Worm (Caenorhabditis elegans) whole organism, late embryonic: ENCODE measurements around the gene xbx-3.

Experiments used
- C38D4.7 ChIP-seq: fragments of 200-800 bp; sonication (Bioruptor generic); optimal IDR thresholded peaks from 2 replicates; lab custom pipeline; 2018; ENCODE audit warnings: mild to moderate bottlenecking, missing genetic modification characterization, moderate library complexity, missing compliant biosample characterization
- F13H6.1 ChIP-seq: sonication (generic microtip); optimal IDR thresholded peaks from 2 replicates; lab custom pipeline; 2016; ENCODE audit warnings: missing genetic modification characterization, missing compliant biosample characterization
- ama-1 ChIP-seq: fragments of 150-350 bp; optimal IDR thresholded peaks from 2 replicates; lab custom pipeline; 2014
- ceh-2 ChIP-seq: sonication (generic microtip); optimal IDR thresholded peaks from 2 replicates; lab custom pipeline; 2016; ENCODE audit warnings: missing genotype, missing genetic modification characterization, missing compliant biosample characterization
- ceh-45 ChIP-seq: fragments of 200-800 bp; sonication (Bioruptor generic); IDR thresholded peaks from 2 replicates; pipeline ENCODE4 v1.3.6; 2022; ENCODE audit warnings: missing genetic modification reagents, missing genetic modification characterization, missing compliant biosample characterization
- ceh-6 ChIP-seq: fragments of 200-800 bp; sonication (Bioruptor generic); optimal IDR thresholded peaks from 2 replicates; lab custom pipeline; 2018; ENCODE audit warnings: mild to moderate bottlenecking, missing genetic modification characterization, missing compliant biosample characterization
- elt-4 ChIP-seq: sonication (generic microtip); optimal IDR thresholded peaks from 2 replicates; lab custom pipeline; 2016; ENCODE audit warnings: missing genetic modification characterization, missing compliant biosample characterization
- fkh-10 ChIP-seq: fragments of 150-350 bp; optimal IDR thresholded peaks from 2 replicates; lab custom pipeline; 2014; ENCODE audit warnings: missing biosample characterization, missing genetic modification reagents, missing genetic modification characterization
- gmeb-2 ChIP-seq: sonication (generic microtip); optimal IDR thresholded peaks from 2 replicates; lab custom pipeline; 2016; ENCODE audit warnings: missing genetic modification characterization, inconsistent platforms, missing compliant biosample characterization
- hlh-8 ChIP-seq: sonication (generic microtip); optimal IDR thresholded peaks from 2 replicates; lab custom pipeline; 2016; ENCODE audit warnings: missing genotype, missing genetic modification characterization, missing compliant biosample characterization
- nfya-1 ChIP-seq: sonication (generic microtip); optimal IDR thresholded peaks from 2 replicates; lab custom pipeline; 2017; ENCODE audit warnings: missing genetic modification characterization, mild to moderate bottlenecking, missing compliant biosample characterization, antibody characterized with exemption, moderate library complexity
- odd-2 ChIP-seq: sonication (generic microtip); optimal IDR thresholded peaks from 2 replicates; lab custom pipeline; 2017; ENCODE audit warnings: antibody characterized with exemption, mild to moderate bottlenecking, missing genetic modification characterization, missing compliant biosample characterization
- pha-2 ChIP-seq: sonication (generic microtip); optimal IDR thresholded peaks from 2 replicates; lab custom pipeline; 2017; ENCODE audit warnings: mild to moderate bottlenecking, missing genetic modification characterization, missing compliant biosample characterization
- pha-4 ChIP-seq: fragments of 150-350 bp; optimal IDR thresholded peaks from 2 replicates; lab custom pipeline; 2018; ENCODE audit warnings: missing biosample characterization, missing genetic modification reagents, missing genetic modification characterization
- ref-2 ChIP-seq: sonication (generic microtip); optimal IDR thresholded peaks from 2 replicates; lab custom pipeline; 2016; ENCODE audit warnings: missing genetic modification characterization, missing compliant biosample characterization
- rnt-1 ChIP-seq: sonication (generic microtip); optimal IDR thresholded peaks from 2 replicates; lab custom pipeline; 2016; ENCODE audit warnings: missing genetic modification characterization, missing compliant biosample characterization
- sox-4 ChIP-seq: sonication (generic microtip); optimal IDR thresholded peaks from 2 replicates; lab custom pipeline; 2017; ENCODE audit warnings: mild to moderate bottlenecking, missing genetic modification characterization, inconsistent platforms, missing compliant biosample characterization
- syd-9 ChIP-seq: sonication (generic microtip); optimal IDR thresholded peaks from 2 replicates; lab custom pipeline; 2016; ENCODE audit warnings: mild to moderate bottlenecking, missing genetic modification characterization, moderate library complexity, missing compliant biosample characterization
- tbx-7 ChIP-seq: sonication (generic microtip); optimal IDR thresholded peaks from 2 replicates; lab custom pipeline; 2016; ENCODE audit warnings: missing genotype, missing genetic modification characterization, missing compliant biosample characterization
- ttx-3 ChIP-seq: sonication (generic microtip); optimal IDR thresholded peaks from 2 replicates; lab custom pipeline; 2016; ENCODE audit warnings: missing genetic modification reagents, missing genetic modification characterization, missing compliant biosample characterization
- unc-55 ChIP-seq: sonication (generic microtip); optimal IDR thresholded peaks from 2 replicates; lab custom pipeline; 2017; ENCODE audit warnings: missing biosample characterization, missing genetic modification reagents, missing genetic modification characterization
- unc-86 ChIP-seq: sonication (generic microtip); optimal IDR thresholded peaks from 2 replicates; lab custom pipeline; 2016; ENCODE audit warnings: missing genetic modification characterization, missing compliant biosample characterization
- zip-5 ChIP-seq: sonication (generic microtip); optimal IDR thresholded peaks from 2 replicates; lab custom pipeline; 2016; ENCODE audit warnings: missing genetic modification characterization, missing compliant biosample characterization
- ztf-16 ChIP-seq: sonication (generic microtip); optimal IDR thresholded peaks from 2 replicates; lab custom pipeline; 2017; ENCODE audit warnings: missing genetic modification characterization, missing compliant biosample characterization

The xbx-3 gene

DNA sequence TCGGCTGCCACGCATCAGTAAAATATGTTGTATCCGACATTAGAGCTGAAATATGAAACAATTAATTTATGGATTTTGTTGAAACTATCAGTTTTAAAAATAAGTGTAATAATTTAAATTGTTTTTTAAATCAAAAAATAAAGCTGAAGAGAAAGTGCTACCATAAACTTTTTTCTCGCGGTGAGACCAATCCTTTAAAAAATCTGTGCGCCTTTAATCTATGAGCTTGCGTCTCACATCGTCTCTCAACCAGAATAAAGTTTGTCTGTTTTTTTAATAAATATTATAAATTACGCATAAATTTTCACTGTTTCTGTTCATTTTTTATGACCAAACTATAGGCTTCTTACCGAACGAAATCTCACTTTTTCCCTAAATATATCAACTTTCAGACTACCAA lies 47.5 kb downstream of the xbx-3 start, which contains the start of gene T16H12.3:
TSS of gene T16H12.3 (minus strand) at position 51 of the 400 bp plus-strand sequence.
- TF ChIP-seq unc-55: no peak

DNA sequence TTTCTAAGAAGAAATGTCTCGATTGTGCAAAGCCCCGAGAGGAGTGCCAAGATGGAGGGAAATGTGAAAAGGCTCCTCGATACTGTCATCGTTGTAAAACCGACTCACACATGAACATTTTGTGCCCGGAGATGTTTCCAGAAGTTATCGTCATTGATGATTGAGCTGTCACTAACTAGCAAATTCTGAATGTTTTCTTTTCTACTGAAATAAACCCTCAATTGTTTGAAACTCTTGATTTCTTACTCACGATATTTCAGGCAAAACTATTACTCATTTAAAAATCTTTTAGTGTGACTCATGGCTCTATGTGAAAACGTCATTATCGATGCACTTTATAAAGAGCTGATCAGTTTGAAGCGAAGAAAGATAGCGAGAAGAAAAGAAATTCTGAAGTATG lies 49.4 kb downstream of the xbx-3 start, which contains the start of gene T16H12.13:
TSS of gene T16H12.13 (plus strand) at position 301 of the 400 bp plus-strand sequence.
- no peak for TF ChIP-seq unc-86
- TF ChIP-seq elt-4 (tag; lab: Kevin White, UChicago): no peak
- no peak for TF ChIP-seq odd-2
- no peak for TF ChIP-seq zip-5 (tag; lab: Kevin White, UChicago)
- no peak for TF ChIP-seq fkh-10 (GFP tag; lab: Kevin White, UChicago)
- TF ChIP-seq sox-4 (tag; lab: Kevin White, UChicago): no peak
- no peak for TF ChIP-seq tbx-7 (tag; lab: Kevin White, UChicago)
- TF ChIP-seq ama-1 (lab: Kevin White, UChicago): no peak
- TF ChIP-seq C38D4.7 (GFP tag; lab: Kevin White, UChicago): no peak

DNA sequence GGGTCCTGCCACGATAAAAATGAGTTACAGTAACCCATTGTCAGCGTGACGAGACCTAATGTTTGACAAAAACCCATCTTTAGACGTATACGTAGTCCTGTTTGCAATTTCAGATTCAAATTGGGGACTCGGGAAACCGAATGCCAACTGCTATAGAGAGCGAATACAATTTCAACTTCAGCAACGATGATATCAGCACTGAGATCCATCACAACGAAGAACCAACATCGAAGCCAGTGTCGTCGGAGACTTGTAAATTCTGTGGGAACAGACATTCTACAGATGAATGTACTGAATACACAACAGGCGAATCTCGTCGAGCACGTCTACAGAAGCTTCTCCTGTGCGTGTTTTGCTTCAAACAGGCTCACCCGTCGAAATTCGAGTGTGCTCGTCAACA lies 49.8 kb downstream of the xbx-3 start:
- TF ChIP-seq rnt-1 (tag; lab: Kevin White, UChicago) (no peak), hlh-8 (no peak), ama-1 (lab: Kevin White, UChicago) (no peak), pha-2 (tag; lab: Kevin White, UChicago) (no peak), ref-2 (no peak)

DNA sequence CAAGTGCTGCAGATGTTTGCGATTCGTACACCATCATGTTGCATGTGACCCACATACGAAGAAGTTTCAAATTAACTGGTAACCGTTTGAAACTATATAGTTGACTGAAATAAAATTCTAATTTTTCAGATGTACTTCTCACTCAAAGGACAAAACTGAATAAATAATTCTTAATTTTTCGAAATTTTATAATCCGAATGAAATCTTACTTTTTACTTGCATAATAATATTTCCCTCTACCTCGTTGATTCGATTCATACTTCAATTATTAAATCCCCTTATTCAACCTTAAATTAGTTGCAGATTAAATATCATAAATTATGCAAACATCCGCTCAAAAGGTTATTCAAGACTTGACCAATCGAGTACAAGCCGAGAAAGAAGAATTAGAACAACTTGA lies 50.2 kb downstream of the xbx-3 start, which contains the start of gene T16H12.2:
TSS of gene T16H12.2 (plus strand) at position 301 of the 400 bp plus-strand sequence.
- no peak for TF ChIP-seq ztf-16
- TF ChIP-seq nfya-1: no peak
- TF ChIP-seq gmeb-2 (tag; lab: Kevin White, UChicago): no peak
- TF ChIP-seq C38D4.7 (GFP tag; lab: Kevin White, UChicago): no peak
- no peak for TF ChIP-seq hlh-8
- TF ChIP-seq ceh-6 (GFP tag; lab: Kevin White, UChicago): no peak
- TF ChIP-seq ceh-45 (GFP tag; lab: Robert Waterston, UW): no peak
- TF ChIP-seq odd-2: no peak
- no peak for TF ChIP-seq F13H6.1
- no peak for TF ChIP-seq ceh-2 (tag; lab: Kevin White, UChicago)
- TF ChIP-seq syd-9: no peak
- TF ChIP-seq pha-2 (tag; lab: Kevin White, UChicago): no peak
- no peak for TF ChIP-seq ttx-3 (tag; lab: Kevin White, UChicago)
- TF ChIP-seq pha-4 (tag; lab: Kevin White, UChicago): no peak
- TF ChIP-seq ama-1 (lab: Kevin White, UChicago): no peak
